Fruit fly (Drosophila melanogaster): Measurements from ENCODE around the gene 5PtaseI.

5PtaseI gene

dm6 chr3R:25009745-25010446 lies 35.1 kb downstream of the 5PtaseI start (continued):
- TF ChIP-seq nerfin-2 (GFP tag; IDR thresholded peaks at IDR 0.05; ENCODE audit: partially characterized antibody) (no peak), emc (GFP tag; optimal IDR thresholded peaks at IDR 0.05) (no peak), lbe (GFP tag; optimal IDR thresholded peaks at IDR 0.05) (no peak), bsh (GFP tag; optimal IDR thresholded peaks at IDR 0.05) (peak; percentile 38 to 83), CG11456 (GFP tag; IDR thresholded peaks at IDR 0.05) (no peak), CG5245 (GFP tag; optimal IDR thresholded peaks at IDR 0.05) (no peak), oc (tag; optimal IDR thresholded peaks at IDR 0.05) (no peak), CG4404 (GFP tag; IDR thresholded peaks at IDR 0.05) (peak; percentile 34; the same call in 1 of the 2 replicates), sisA (GFP tag; IDR thresholded peaks at IDR 0.05) (0 out of 2 replicates have a peak, but pooled peaks have one; percentile 12), Blimp-1 (GFP tag; optimal IDR thresholded peaks at IDR 0.05) (peak; percentile 13), CG16779 (GFP tag; IDR thresholded peaks at IDR 0.05) (no peak), knrl (GFP tag; IDR thresholded peaks at IDR 0.05; ENCODE audit: partially characterized antibody) (no peak), CG10979 (tag; optimal IDR thresholded peaks at IDR 0.05) (peak; percentile 40)

- TF ChIP-seq Taf1 (GFP tag; IDR thresholded peaks at IDR 0.05): no peak
- TF ChIP-seq CG15269 (tag; optimal IDR thresholded peaks at IDR 0.05): peak; percentile 38
- TF ChIP-seq twi (tag; optimal IDR thresholded peaks at IDR 0.05): no peak
- no peak for TF ChIP-seq ato (GFP tag; IDR thresholded peaks at IDR 0.05; ENCODE audit: partially characterized antibody)
- peak; percentile 1 for TF ChIP-seq Sox102F (GFP tag; optimal IDR thresholded peaks at IDR 0.05)
- TF ChIP-seq CG8924 (tag; optimal IDR thresholded peaks at IDR 0.05): no peak
- TF ChIP-seq HmgD (GFP tag; optimal IDR thresholded peaks at IDR 0.05): no peak
- TF ChIP-seq danr (GFP tag; IDR thresholded peaks at IDR 0.05): no peak
- no peak for TF ChIP-seq prd (optimal IDR thresholded peaks at IDR 0.05)
- no peak for TF ChIP-seq prd (GFP tag; IDR thresholded peaks at IDR 0.05)
- TF ChIP-seq CG12769 (tag; optimal IDR thresholded peaks at IDR 0.05): peak; percentile 59
- TF ChIP-seq abd-A (tag; optimal IDR thresholded peaks at IDR 0.05): peak; percentile 73
- TF ChIP-seq sisA (GFP tag; IDR thresholded peaks at IDR 0.05): no peak
- TF ChIP-seq vvl (GFP tag; IDR thresholded peaks at IDR 0.05): peak; percentile 80
- TF ChIP-seq Ets97D (GFP tag; optimal IDR thresholded peaks at IDR 0.05): no peak
- peak; percentile 55 for TF ChIP-seq cwo (GFP tag; optimal IDR thresholded peaks at IDR 0.05)
- TF ChIP-seq lola (GFP tag; optimal IDR thresholded peaks at IDR 0.05): no peak
- peak in 1 of 2 experiments; percentile 64 for TF ChIP-seq Pdp1 (GFP tag; optimal IDR thresholded peaks at IDR 0.05)
- TF ChIP-seq HLH3B (GFP tag; IDR thresholded peaks at IDR 0.05): no peak
- TF ChIP-seq sd (tag; optimal IDR thresholded peaks at IDR 0.05): peak; percentile 81
- TF ChIP-seq crc (GFP tag; optimal IDR thresholded peaks at IDR 0.05): no peak
- TF ChIP-seq CG9215 (GFP tag; IDR thresholded peaks at IDR 0.05): no peak
- no peak for TF ChIP-seq Doc3 (GFP tag; IDR thresholded peaks at IDR 0.05; ENCODE audit: partially characterized antibody)
- no peak for TF ChIP-seq emc (GFP tag; optimal IDR thresholded peaks at IDR 0.05)
- TF ChIP-seq Optix (GFP tag; IDR thresholded peaks at IDR 0.05): no peak
- no peak for TF ChIP-seq hth (optimal IDR thresholded peaks at IDR 0.05)
- TF ChIP-seq Eip74EF (GFP tag; optimal IDR thresholded peaks at IDR 0.05): peak in 1 of 2 experiments; percentile 75
- TF ChIP-seq CG14965 (GFP tag; optimal IDR thresholded peaks at IDR 0.05; ENCODE audit: borderline replicate concordance): no peak
- peak; percentile 3 for TF ChIP-seq cg (GFP tag; optimal IDR thresholded peaks at IDR 0.05)
- no peak for TF ChIP-seq Rx (GFP tag; IDR thresholded peaks at IDR 0.05)
- TF ChIP-seq CG9817 (tag; optimal IDR thresholded peaks at IDR 0.05): no peak
- TF ChIP-seq chinmo (GFP tag; IDR thresholded peaks at IDR 0.05; ENCODE audit: partially characterized antibody): peak; percentile 90; the same call in 2 of the 4 replicates
- TF ChIP-seq wek (GFP tag; optimal IDR thresholded peaks at IDR 0.05): no peak
Measured at dm6 chr3R:25005748-25006147, 39.2 kb downstream of the 5PtaseI start.
